Fruit fly (Drosophila melanogaster): ENCODE results near the gene CtsF.

DNA sequence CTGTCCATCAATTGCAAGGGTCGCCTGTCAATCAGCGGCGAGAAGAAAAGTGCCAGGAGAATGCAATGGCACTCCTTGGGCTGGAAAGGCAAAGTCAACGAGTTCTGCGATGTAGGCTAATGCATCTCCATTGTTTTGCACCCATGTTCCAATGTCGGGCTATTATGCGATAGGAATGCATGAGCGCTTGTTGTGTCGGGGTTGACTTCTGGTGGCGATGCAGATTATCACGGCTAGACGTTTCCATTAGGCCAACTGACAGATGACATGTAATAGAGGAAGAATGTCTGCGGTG lies 38.8 kb downstream of the CtsF start:
- TF ChIP-seq Abd-B (GFP tag; optimal IDR thresholded peaks at IDR 0.05): no peak
- TF ChIP-seq foxo (GFP tag; optimal IDR thresholded peaks at IDR 0.05): no peak
- no peak for TF ChIP-seq br (GFP tag; optimal IDR thresholded peaks at IDR 0.05)
- no peak for TF ChIP-seq dl (GFP tag; optimal IDR thresholded peaks at IDR 0.05; ENCODE audit: insufficient read depth in 1 of 2, partially characterized antibody in 2 of 2)
- no peak for TF ChIP-seq usp (GFP tag; optimal IDR thresholded peaks at IDR 0.05)
- no peak for TF ChIP-seq CG9705 (GFP tag; optimal IDR thresholded peaks at IDR 0.05)
- TF ChIP-seq h (GFP tag; optimal IDR thresholded peaks at IDR 0.05): no peak
- no peak for TF ChIP-seq woc (GFP tag; optimal IDR thresholded peaks at IDR 0.05)
- TF ChIP-seq HLH106 (tag; optimal IDR thresholded peaks at IDR 0.05): no peak
- TF ChIP-seq psq (GFP tag; optimal IDR thresholded peaks at IDR 0.05): no peak

All from whole organism, wandering third instar larva.